Fruit fly (Drosophila melanogaster): ENCODE results near the gene Scgbeta.

DNA sequence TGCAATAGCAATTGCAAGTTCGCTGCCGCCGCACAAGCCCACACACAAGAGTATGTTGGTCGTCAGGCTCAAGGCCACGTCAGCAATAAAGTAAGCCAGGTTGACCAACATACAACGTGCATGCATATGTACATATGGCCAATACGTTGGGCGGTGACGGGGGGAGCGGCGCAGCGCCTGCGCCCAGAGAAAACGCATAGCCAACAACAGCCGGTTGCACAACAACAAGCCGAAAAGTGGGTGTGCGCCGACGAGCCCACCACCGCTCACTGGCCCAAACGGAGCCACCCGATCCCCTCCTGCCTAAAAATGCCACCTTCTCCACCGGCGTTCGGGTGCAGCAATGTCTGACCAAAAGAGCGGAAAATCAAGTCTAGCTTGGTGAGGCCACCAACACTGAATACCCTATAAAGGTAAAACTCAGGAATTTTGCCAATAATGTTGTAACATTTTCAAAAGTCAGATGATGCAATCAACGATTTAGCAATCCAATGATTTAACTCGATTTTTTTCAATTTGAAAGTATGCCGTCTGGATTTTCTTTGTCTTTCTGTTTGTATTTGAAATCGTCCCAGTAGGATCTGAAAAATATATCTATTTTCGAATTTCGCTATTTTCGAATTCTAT, 29.8 kb upstream of the Scgbeta start, which contains the start of gene CG5509:
- TF ChIP-seq CG12768 (GFP tag; optimal IDR thresholded peaks at IDR 0.05): no peak
- TF ChIP-seq Crg-1 (GFP tag; optimal IDR thresholded peaks at IDR 0.05): no peak
- no peak for TF ChIP-seq cnc (optimal IDR thresholded peaks at IDR 0.05)

All from whole organism, adult.